Fruit fly (Drosophila melanogaster): ENCODE measurements around the gene Smyd3.

Gene Smyd3

DNA sequence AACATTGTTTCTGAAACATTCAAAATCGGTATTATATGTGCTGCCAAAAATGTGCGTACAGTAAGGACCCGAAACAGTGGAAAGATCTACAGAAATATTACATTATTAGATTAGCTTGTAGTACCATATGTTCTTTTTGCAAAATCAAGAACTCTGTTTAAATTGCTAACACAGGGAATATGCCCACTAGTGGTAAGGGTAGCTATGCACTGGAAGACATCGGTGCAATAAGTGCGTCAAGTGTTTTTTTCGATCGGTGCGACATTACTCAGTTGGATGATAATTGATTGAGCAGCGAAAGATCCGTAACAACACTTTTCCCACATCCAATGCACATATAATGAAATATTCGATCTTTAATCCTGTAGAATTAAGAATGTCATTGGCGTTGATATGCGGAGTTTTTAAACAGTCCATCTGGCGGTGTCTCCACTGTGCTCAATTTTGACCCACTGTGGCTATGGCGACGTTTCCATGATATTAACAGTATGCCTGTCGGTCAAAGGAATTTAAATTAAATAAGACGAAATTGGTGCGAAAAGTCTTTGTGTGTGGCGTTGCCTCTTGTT is 26.5 kb upstream of the Smyd3 start (continued):
- TF ChIP-seq CG18764 (GFP tag; optimal IDR thresholded peaks at IDR 0.05): no peak
- peak; percentile 30; the same call in 2 of the 3 replicates for TF ChIP-seq row (GFP tag; IDR thresholded peaks at IDR 0.05)
- no peak for TF ChIP-seq trh (GFP tag; optimal IDR thresholded peaks at IDR 0.05)
- no peak for TF ChIP-seq bbx (GFP tag; IDR thresholded peaks at IDR 0.05; ENCODE audit: partially characterized antibody)
- peak; percentile 71 for TF ChIP-seq sens (GFP tag)
- no peak for TF ChIP-seq fd3F (GFP tag; optimal IDR thresholded peaks at IDR 0.05)
- peak in 1 of 2 experiments; percentile 17 for TF ChIP-seq chif (GFP tag; optimal IDR thresholded peaks at IDR 0.05)
- no peak for TF ChIP-seq Oli (tag; optimal IDR thresholded peaks at IDR 0.05)
- no peak for TF ChIP-seq Nf-YB (GFP tag; optimal IDR thresholded peaks at IDR 0.05)
- TF ChIP-seq bab2 (GFP tag; optimal IDR thresholded peaks at IDR 0.05): no peak
- no peak for TF ChIP-seq CG17568 (GFP tag; optimal IDR thresholded peaks at IDR 0.05)
- TF ChIP-seq mirr (GFP tag; optimal IDR thresholded peaks at IDR 0.05): no peak
- 0 out of 3 replicates have a peak, but pooled peaks have one; percentile 48 for TF ChIP-seq CG3726 (GFP tag; IDR thresholded peaks at IDR 0.05)
- TF ChIP-seq HLH3B (GFP tag; IDR thresholded peaks at IDR 0.05): 0 out of 2 replicates have a peak, but pooled peaks have one; percentile 11
- no peak for TF ChIP-seq Nf-YC (tag; optimal IDR thresholded peaks at IDR 0.05)
- peak; percentile 9 for TF ChIP-seq CG10209 (GFP tag; optimal IDR thresholded peaks at IDR 0.05)
- no peak for TF ChIP-seq fu2 (GFP tag; optimal IDR thresholded peaks at IDR 0.05)
- TF ChIP-seq Poxn (GFP tag; IDR thresholded peaks at IDR 0.05): no peak
- TF ChIP-seq CG18262 (tag; optimal IDR thresholded peaks at IDR 0.05): no peak
- peak; percentile 11 for TF ChIP-seq grau (tag; optimal IDR thresholded peaks at IDR 0.05)
- no peak for TF ChIP-seq Xbp1 (GFP tag; optimal IDR thresholded peaks at IDR 0.05)
- TF ChIP-seq CG13775 (GFP tag; optimal IDR thresholded peaks at IDR 0.05): peak; percentile 18
- TF ChIP-seq CG9876 (GFP tag; optimal IDR thresholded peaks at IDR 0.05): no peak
- TF ChIP-seq CG11247 (GFP tag; IDR thresholded peaks at IDR 0.05): no peak
- TF ChIP-seq H15 (GFP tag; IDR thresholded peaks at IDR 0.05): no peak
- TF ChIP-seq CG13123 (GFP tag; optimal IDR thresholded peaks at IDR 0.05): no peak
- TF ChIP-seq CG8089 (GFP tag; optimal IDR thresholded peaks at IDR 0.05): no peak
- TF ChIP-seq CG12659 (GFP tag; optimal IDR thresholded peaks at IDR 0.05): no peak
- TF ChIP-seq CG11696 (GFP tag; IDR thresholded peaks at IDR 0.05): no peak
- TF ChIP-seq D19A (tag; optimal IDR thresholded peaks at IDR 0.05): peak; percentile 47
- no peak for TF ChIP-seq CG6683 (GFP tag; optimal IDR thresholded peaks at IDR 0.05)
- TF ChIP-seq CG17359 (tag; optimal IDR thresholded peaks at IDR 0.05): peak; percentile 32
- TF ChIP-seq CG11456 (GFP tag; IDR thresholded peaks at IDR 0.05): no peak
- peak; percentile 76 for TF ChIP-seq Ets65A (GFP tag)
- peak; percentile 21 for TF ChIP-seq CG9727 (GFP tag; optimal IDR thresholded peaks at IDR 0.05)
- no peak for TF ChIP-seq CG7271 (tag; optimal IDR thresholded peaks at IDR 0.05)
- TF ChIP-seq ewg (GFP tag; optimal IDR thresholded peaks at IDR 0.05): no peak
- 0 out of 2 replicates have a peak, but pooled peaks have one; percentile 15 for TF ChIP-seq Ptx1 (GFP tag; IDR thresholded peaks at IDR 0.05)
- no peak for TF ChIP-seq CG1603 (tag; optimal IDR thresholded peaks at IDR 0.05)
- TF ChIP-seq salm (tag; optimal IDR thresholded peaks at IDR 0.05): no peak
- no peak for TF ChIP-seq Nf-YA (GFP tag; IDR thresholded peaks at IDR 0.05)
- no peak for TF ChIP-seq CG11695 (GFP tag; IDR thresholded peaks at IDR 0.05)
- peak; percentile 11 for TF ChIP-seq Hsf (GFP tag; optimal IDR thresholded peaks at IDR 0.05)
- TF ChIP-seq B-H2 (GFP tag; optimal IDR thresholded peaks at IDR 0.05): no peak
- TF ChIP-seq Meics (GFP tag; optimal IDR thresholded peaks at IDR 0.05): no peak
- TF ChIP-seq phol (tag; optimal IDR thresholded peaks at IDR 0.05): peak; percentile 2
